Fruit fly (Drosophila melanogaster) whole organism, embryonic: ENCODE data around the gene Ciz1.
A peak's percentile ranks its signal among the peaks of the same experiment; 100 is the strongest.

Source experiments
- Ada2b ChIP-seq: fragments of 200-800 bp; sonication (Bioruptor generic); IDR thresholded peaks from 2 replicates; pipeline ENCODE4 v1.3.6; 2022; ENCODE audit warnings: missing biosample characterization, missing genetic modification characterization
- Aef1 ChIP-seq: fragments of 200-800 bp; sonication (Bioruptor generic); IDR thresholded peaks from 3 replicates; pipeline ENCODE4 v1.3.6; 2022; ENCODE audit warnings: missing biosample characterization, missing genetic modification characterization
- Bgb ChIP-seq: fragments of 200-800 bp; sonication (Bioruptor generic); IDR thresholded peaks from 2 replicates; pipeline ENCODE4 v1.3.6; 2022; ENCODE audit warnings: missing biosample characterization, missing genetic modification characterization; ENCODE audit not compliant: partially characterized antibody
- CG10543 ChIP-seq: fragments of 200-800 bp; sonication (Bioruptor generic); optimal IDR thresholded peaks from 3 replicates; lab custom pipeline; 2017; ENCODE audit warnings: missing biosample characterization, mild to moderate bottlenecking, missing genetic modification characterization, moderate library complexity
- CG11504 ChIP-seq: fragments of 200-800 bp; sonication (Bioruptor generic); optimal IDR thresholded peaks from 3 replicates; lab custom pipeline; 2019; ENCODE audit warnings: missing biosample characterization, mild to moderate bottlenecking, missing genetic modification characterization, moderate library complexity
- CG11695 ChIP-seq: fragments of 200-800 bp; sonication (Bioruptor generic); IDR thresholded peaks from 3 replicates; pipeline ENCODE4 v1.3.6; 2022; ENCODE audit warnings: missing biosample characterization, missing genetic modification characterization
- CG11723 ChIP-seq: fragments of 200-800 bp; sonication (Bioruptor generic); optimal IDR thresholded peaks from 2 replicates; lab custom pipeline; 2017; ENCODE audit warnings: missing biosample characterization, mild to moderate bottlenecking, missing genetic modification characterization
- CG13624 ChIP-seq: fragments of 200-800 bp; sonication (Bioruptor generic); optimal IDR thresholded peaks from 2 replicates; lab custom pipeline; 2016; ENCODE audit warnings: missing biosample characterization, missing genetic modification characterization
- CG16779 ChIP-seq: fragments of 200-800 bp; sonication (Bioruptor generic); IDR thresholded peaks from 2 replicates; pipeline ENCODE4 v1.3.6; 2022; ENCODE audit warnings: missing biosample characterization, missing genetic modification characterization
- CG18011 ChIP-seq: fragments of 200-800 bp; sonication (Bioruptor generic); optimal IDR thresholded peaks from 2 replicates; lab custom pipeline; 2017; ENCODE audit warnings: missing biosample characterization, missing genetic modification characterization, mild to moderate bottlenecking, moderate library complexity, missing genotype
- CG2199 ChIP-seq: fragments of 200-800 bp; sonication (Bioruptor generic); IDR thresholded peaks from 3 replicates; pipeline ENCODE4 v1.3.6; 2022; ENCODE audit warnings: missing biosample characterization, missing genetic modification characterization
- CG3163 ChIP-seq: fragments of 200-800 bp; sonication (Bioruptor generic); optimal IDR thresholded peaks from 3 replicates; lab custom pipeline; 2016; ENCODE audit warnings: missing biosample characterization, missing genetic modification characterization
- CG42726 ChIP-seq: fragments of 200-800 bp; sonication (Bioruptor generic); IDR thresholded peaks from 2 replicates; pipeline ENCODE4 v1.3.6; 2022; ENCODE audit warnings: missing biosample characterization, missing genetic modification characterization; ENCODE audit not compliant: partially characterized antibody
- CG4360 ChIP-seq: fragments of 200-800 bp; sonication (Bioruptor generic); IDR thresholded peaks from 2 replicates; pipeline ENCODE4 v1.3.6; 2022; ENCODE audit warnings: missing biosample characterization, missing genetic modification characterization
- CG8281 ChIP-seq: fragments of 200-800 bp; sonication (Bioruptor generic); optimal IDR thresholded peaks from 2 replicates; lab custom pipeline; 2018; ENCODE audit warnings: missing biosample characterization, mild to moderate bottlenecking, missing genetic modification characterization, moderate library complexity
- CG9817 ChIP-seq: fragments of 200-800 bp; sonication (Bioruptor generic); optimal IDR thresholded peaks from 2 replicates; lab custom pipeline; 2018; ENCODE audit warnings: missing biosample characterization, mild to moderate bottlenecking, missing genetic modification characterization, moderate library complexity
- Dp ChIP-seq: fragments of 200-800 bp; sonication (Bioruptor generic); optimal IDR thresholded peaks from 2 replicates; lab custom pipeline; 2018; ENCODE audit warnings: missing biosample characterization, mild to moderate bottlenecking, missing genetic modification characterization, moderate library complexity
- Ets65A ChIP-seq: fragments of 200-800 bp; sonication (Bioruptor generic); peaks from one replicate; lab custom pipeline; 2016; ENCODE audit warnings: missing biosample characterization, missing genetic modification characterization
- GATAe ChIP-seq: fragments of 200-800 bp; sonication (Bioruptor generic); conservative IDR thresholded peaks from 2 replicates; pipeline ENCODE4 v1.3.6; 2022; ENCODE audit warnings: missing biosample characterization, missing genetic modification characterization
- HLHmδ ChIP-seq: fragments of 200-800 bp; sonication (Bioruptor generic); optimal IDR thresholded peaks from 2 replicates; lab custom pipeline; 2018; ENCODE audit warnings: missing biosample characterization, mild to moderate bottlenecking, missing genetic modification characterization, moderate library complexity
- Hr78 ChIP-seq, 2 experiments: fragments of 200-800 bp in 1 of 2; fragments of >200 bp in 1 of 2; sonication (Bioruptor generic) in 1 of 2; optimal IDR thresholded peaks; 2 replicates each; lab custom pipeline; 2017 to 2019; ENCODE audit warnings: missing biosample characterization in 2 of 2, missing genetic modification characterization in 2 of 2, mild to moderate bottlenecking in 1 of 2, moderate library complexity in 1 of 2
- Kr ChIP-seq: fragments of 200-800 bp; sonication (Bioruptor generic); optimal IDR thresholded peaks from 2 replicates; lab custom pipeline; 2017; ENCODE audit warnings: missing biosample characterization, mild to moderate bottlenecking, missing genetic modification characterization
- Lhr ChIP-seq: fragments of 200-800 bp; sonication (Bioruptor generic); optimal IDR thresholded peaks from 3 replicates; lab custom pipeline; 2017; ENCODE audit warnings: mild to moderate bottlenecking, missing biosample characterization, missing genetic modification reagents, missing genetic modification characterization
- Med ChIP-seq: fragments of 200-800 bp; sonication (Bioruptor generic); peaks from one replicate; lab custom pipeline; 2016; ENCODE audit warnings: missing biosample characterization, missing genetic modification characterization, mild to moderate bottlenecking, inconsistent platforms, moderate library complexity
- Neu2 ChIP-seq: fragments of 200-800 bp; sonication (Bioruptor generic); optimal IDR thresholded peaks from 3 replicates; lab custom pipeline; 2016; ENCODE audit warnings: missing biosample characterization, missing genetic modification characterization, borderline replicate concordance
- Ptx1 ChIP-seq: fragments of 200-800 bp; sonication (Bioruptor generic); IDR thresholded peaks from 2 replicates; pipeline ENCODE4 v1.3.6; 2022; ENCODE audit warnings: missing biosample characterization, missing genetic modification characterization
- Tbp ChIP-seq: fragments of >200 bp; optimal IDR thresholded peaks from 2 replicates; lab custom pipeline; 2018; ENCODE audit warnings: missing biosample characterization, missing genetic modification characterization
- abd-A ChIP-seq: fragments of 200-800 bp; sonication (Bioruptor generic); optimal IDR thresholded peaks from 3 replicates; lab custom pipeline; 2019; ENCODE audit warnings: missing biosample characterization, mild to moderate bottlenecking, missing genetic modification characterization, moderate library complexity
- ci ChIP-seq: fragments of 200-800 bp; sonication (Bioruptor generic); IDR thresholded peaks from 3 replicates; pipeline ENCODE4 v1.3.6; 2022; ENCODE audit warnings: missing biosample characterization, missing genetic modification characterization
- esg ChIP-seq: fragments of 200-800 bp; sonication (Bioruptor generic); conservative IDR thresholded peaks from 2 replicates; pipeline ENCODE4 v1.3.6; 2022; ENCODE audit warnings: missing biosample characterization, missing genetic modification characterization
- eve ChIP-seq, 2 experiments: fragments of >200 bp; optimal IDR thresholded peaks; 2 replicates each; lab custom pipeline; 2017; ENCODE audit warnings: missing biosample characterization in 2 of 2, missing genetic modification characterization in 2 of 2
- eyg ChIP-seq: fragments of 200-800 bp; sonication (Bioruptor generic); optimal IDR thresholded peaks from 3 replicates; lab custom pipeline; 2016; ENCODE audit warnings: missing biosample characterization, missing genetic modification characterization
- hkb ChIP-seq, 2 experiments: fragments of 200-800 bp in 1 of 2; fragments of >200 bp in 1 of 2; sonication (Bioruptor generic) in 1 of 2; IDR thresholded peaks in 1 of 2; optimal IDR thresholded peaks in 1 of 2; 2 replicates each; pipeline versions ENCODE4 v1.3.6 to Lab custom; 2017 to 2022; ENCODE audit warnings: missing biosample characterization in 1 of 2, missing genetic modification characterization in 1 of 2
- lov ChIP-seq, 2 experiments: fragments of 200-800 bp in 1 of 2; fragments of >200 bp in 1 of 2; sonication (Bioruptor generic) in 1 of 2; IDR thresholded peaks in 1 of 2; optimal IDR thresholded peaks in 1 of 2; 2 replicates in 1 of 2; 3 replicates in 1 of 2; pipeline versions ENCODE4 v1.3.6 to Lab custom; 2017 to 2022; ENCODE audit warnings: missing biosample characterization in 1 of 2, missing genetic modification characterization in 1 of 2
- maf-S ChIP-seq: fragments of 200-800 bp; sonication (Bioruptor generic); optimal IDR thresholded peaks from 2 replicates; lab custom pipeline; 2016; ENCODE audit warnings: missing biosample characterization, missing genetic modification characterization
- nerfin-1 ChIP-seq: fragments of 200-800 bp; sonication (Bioruptor generic); optimal IDR thresholded peaks from 3 replicates; lab custom pipeline; 2019; ENCODE audit warnings: missing biosample characterization, mild to moderate bottlenecking, missing genetic modification characterization, moderate library complexity
- nom ChIP-seq: fragments of 200-800 bp; sonication (Bioruptor generic); optimal IDR thresholded peaks from 2 replicates; lab custom pipeline; 2017; ENCODE audit warnings: missing biosample characterization, missing genetic modification characterization, mild to moderate bottlenecking, moderate library complexity, missing genetic modification reagents
- oc ChIP-seq: fragments of 200-800 bp; sonication (Bioruptor generic); optimal IDR thresholded peaks from 2 replicates; lab custom pipeline; 2018; ENCODE audit warnings: missing biosample characterization, mild to moderate bottlenecking, missing genetic modification characterization, moderate library complexity
- peb ChIP-seq: fragments of 200-800 bp; sonication (Bioruptor generic); IDR thresholded peaks from 2 replicates; pipeline ENCODE4 v1.3.6; 2022; ENCODE audit warnings: missing biosample characterization, missing genetic modification characterization
- rib ChIP-seq: fragments of 200-800 bp; sonication (Bioruptor generic); IDR thresholded peaks from 2 replicates; pipeline ENCODE4 v1.3.6; 2022; ENCODE audit warnings: missing biosample characterization, missing genetic modification characterization
- sens ChIP-seq: fragments of 200-800 bp; sonication (Bioruptor generic); peaks from one replicate; lab custom pipeline; 2016; ENCODE audit warnings: missing biosample characterization, missing genetic modification characterization
- sqz ChIP-seq: fragments of 200-800 bp; sonication (Bioruptor generic); optimal IDR thresholded peaks from 3 replicates; lab custom pipeline; 2018; ENCODE audit warnings: missing biosample characterization, mild to moderate bottlenecking, missing genetic modification characterization
- sug ChIP-seq: fragments of 200-800 bp; optimal IDR thresholded peaks from 2 replicates; lab custom pipeline; 2019; ENCODE audit warnings: missing biosample characterization, mild to moderate bottlenecking, missing genetic modification characterization, moderate library complexity
- tio ChIP-seq: fragments of 200-800 bp; sonication (Bioruptor generic); optimal IDR thresholded peaks from 2 replicates; lab custom pipeline; 2017; ENCODE audit warnings: missing biosample characterization, missing genetic modification characterization, inconsistent platforms
- vvl ChIP-seq: fragments of 200-800 bp; sonication (Bioruptor generic); IDR thresholded peaks from 2 replicates; pipeline ENCODE4 v1.3.6; 2022; ENCODE audit warnings: missing biosample characterization, missing genetic modification characterization
- zf30C ChIP-seq: fragments of 200-800 bp; sonication (Bioruptor generic); optimal IDR thresholded peaks from 3 replicates; lab custom pipeline; 2018; ENCODE audit warnings: missing biosample characterization, mild to moderate bottlenecking, missing genetic modification characterization

Gene Ciz1

DNA sequence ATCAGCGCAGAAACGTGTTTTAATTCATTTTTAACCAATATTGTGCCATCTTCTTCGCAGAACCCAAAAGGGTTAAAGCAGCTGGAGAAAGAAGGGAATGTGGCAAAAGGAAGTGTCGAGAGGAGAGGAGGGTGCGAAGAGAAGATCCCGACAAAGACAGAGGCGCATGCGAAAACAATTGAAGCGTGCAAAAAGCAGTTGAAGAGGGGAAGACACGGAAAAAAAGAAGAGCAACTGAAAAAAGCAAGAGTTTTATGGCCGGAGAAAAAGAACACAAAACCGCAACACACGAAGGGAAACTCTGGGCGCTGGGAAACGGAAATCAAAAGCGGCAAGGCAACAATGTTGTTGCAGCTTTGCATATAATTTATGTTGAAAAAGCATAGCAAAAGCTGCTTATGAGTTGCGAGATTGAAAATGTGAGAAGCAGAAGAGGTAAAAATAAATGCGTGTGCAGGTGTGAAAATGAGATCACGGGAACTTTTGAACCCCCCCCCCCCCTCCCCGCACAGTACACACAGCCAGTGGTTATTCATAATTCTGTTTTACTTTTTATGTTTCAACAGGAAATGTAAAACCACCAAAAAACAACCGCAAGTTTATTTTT lies 11.2 kb upstream of the Ciz1 start:
- TF ChIP-seq CG42726 (GFP tag; lab: Robert Waterston, UW), result 0 out of 2 replicates have a peak, but pooled peaks have one; percentile 12
- TF ChIP-seq HLHmδ (GFP tag; lab: Kevin White, UChicago), result no peak
- 0 out of 3 replicates have a peak, but pooled peaks have one; percentile 28 for TF ChIP-seq CG2199 (GFP tag; lab: Robert Waterston, UW)
- TF ChIP-seq hkb (optimal IDR thresholded peaks at IDR 0.05; lab: Kevin White, UChicago), result no peak
- 0 out of 2 replicates have a peak, but pooled peaks have one; percentile 31 for TF ChIP-seq hkb (GFP tag; IDR thresholded peaks at IDR 0.05; lab: Robert Waterston, UW)
- TF ChIP-seq CG11504 (tag; lab: Kevin White, UChicago), result peak; percentile 15
- TF ChIP-seq oc (tag; lab: Kevin White, UChicago), result peak; percentile 43
- no peak for TF ChIP-seq CG3163 (GFP tag; lab: Kevin White, UChicago)
- no peak for TF ChIP-seq Tbp (GFP tag; lab: Kevin White, UChicago)
- TF ChIP-seq eve (GFP tag; optimal IDR thresholded peaks at IDR 0.05; lab: Kevin White, UChicago), result peak in 1 of 2 experiments; percentile 71
- 0 out of 2 replicates have a peak, but pooled peaks have one; percentile 15 for TF ChIP-seq Ada2b
- peak; percentile 80 for TF ChIP-seq Ets65A (GFP tag; lab: Kevin White, UChicago)
- peak; percentile 47 for TF ChIP-seq Kr
- TF ChIP-seq Med (GFP tag; lab: Kevin White, UChicago), result peak; percentile 20
- TF ChIP-seq Dp (GFP tag; lab: Kevin White, UChicago), result no peak
- no peak for TF ChIP-seq Lhr (GFP tag; lab: Kevin White, UChicago)
- 0 out of 3 replicates have a peak, but pooled peaks have one; percentile 29 for TF ChIP-seq CG11695
- no peak for TF ChIP-seq CG11723
- TF ChIP-seq Neu2 (GFP tag; lab: Kevin White, UChicago), result no peak
- TF ChIP-seq GATAe (GFP tag; lab: Robert Waterston, UW), result no peak
- TF ChIP-seq nom (GFP tag; lab: Kevin White, UChicago), result peak; percentile 46
- peak; percentile 4 for TF ChIP-seq sens (GFP tag; lab: Kevin White, UChicago)
- no peak for TF ChIP-seq maf-S (GFP tag; lab: Kevin White, UChicago)

DNA sequence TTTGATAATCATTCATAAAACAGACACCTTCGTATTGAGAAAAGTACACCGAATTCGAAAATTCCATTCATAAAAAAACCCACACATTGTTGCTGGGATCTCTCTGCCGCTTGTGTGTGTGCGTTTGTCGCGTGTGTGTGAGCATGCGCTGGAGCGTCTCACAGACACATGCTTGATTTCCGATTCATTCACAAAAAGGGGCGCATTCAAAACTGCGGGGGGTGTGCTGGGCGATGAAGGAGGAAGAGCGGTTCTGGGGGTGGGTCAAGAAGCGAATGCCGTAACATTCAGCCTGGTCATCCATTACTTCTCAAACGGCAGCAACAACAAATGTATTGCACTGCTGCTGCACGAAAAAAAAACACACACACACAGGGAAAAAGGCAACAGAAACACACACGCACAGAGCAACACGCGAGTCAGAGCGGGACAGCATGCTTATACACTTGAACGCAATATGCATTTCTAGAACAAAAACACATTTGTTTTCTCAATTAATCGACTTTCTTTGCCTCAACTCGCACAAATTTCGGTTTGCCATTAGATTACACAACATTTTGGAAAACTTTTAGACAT lies 10.5 kb upstream of the Ciz1 start:
- TF ChIP-seq Hr78 (GFP tag; optimal IDR thresholded peaks at IDR 0.05; lab: Kevin White, UChicago), result peak in 1 of 2 experiments; percentile 48
- TF ChIP-seq sqz (GFP tag; lab: Kevin White, UChicago), result peak; percentile 77
- TF ChIP-seq esg, result no peak
- peak; percentile 84 for TF ChIP-seq CG4360
- peak; percentile 62 for TF ChIP-seq rib (GFP tag; lab: Robert Waterston, UW)
- no peak for TF ChIP-seq lov (optimal IDR thresholded peaks at IDR 0.05; lab: Kevin White, UChicago)
- TF ChIP-seq lov (GFP tag; IDR thresholded peaks at IDR 0.05; lab: Robert Waterston, UW), result no peak
- TF ChIP-seq tio (GFP tag; lab: Kevin White, UChicago), result no peak
- peak; percentile 56; the same call in 1 of the 3 replicates for TF ChIP-seq ci (GFP tag; lab: Robert Waterston, UW)
- TF ChIP-seq eyg (GFP tag; lab: Kevin White, UChicago), result no peak
- peak; percentile 19 for TF ChIP-seq zf30C (GFP tag; lab: Kevin White, UChicago)
- TF ChIP-seq sug (tag; lab: Kevin White, UChicago), result peak; percentile 80
- TF ChIP-seq CG18011, result peak; percentile 95
- no peak for TF ChIP-seq CG8281 (tag; lab: Kevin White, UChicago)
- TF ChIP-seq Ptx1 (GFP tag; lab: Robert Waterston, UW), result no peak
- peak; percentile 73 for TF ChIP-seq Aef1 (GFP tag; lab: Robert Waterston, UW)
- peak; percentile 92 for TF ChIP-seq nerfin-1
- peak; percentile 31; the same call in 1 of the 2 replicates for TF ChIP-seq Bgb (GFP tag; lab: Robert Waterston, UW)
- no peak for TF ChIP-seq Dp (GFP tag; lab: Kevin White, UChicago)
- TF ChIP-seq abd-A, result peak; percentile 76
- peak; percentile 26 for TF ChIP-seq CG13624 (GFP tag; lab: Kevin White, UChicago)
- no peak for TF ChIP-seq CG16779 (GFP tag; lab: Robert Waterston, UW)
- TF ChIP-seq CG10543 (GFP tag; lab: Kevin White, UChicago), result peak; percentile 29
- TF ChIP-seq CG9817 (tag; lab: Kevin White, UChicago), result no peak
- 0 out of 2 replicates have a peak, but pooled peaks have one; percentile 7 for TF ChIP-seq peb
- TF ChIP-seq vvl (GFP tag; lab: Robert Waterston, UW), result peak; percentile 62
